Worm (Caenorhabditis elegans) whole organism, L3 larva: Measurements from ENCODE around the gene T28F3.8.

Experiments used
- ZK546.5 ChIP-seq: sonication (generic microtip); optimal IDR thresholded peaks from 2 replicates; lab custom pipeline; 2017; ENCODE audit warnings: missing biosample characterization, missing genetic modification characterization
- aly-2 ChIP-seq: fragments of 150-350 bp; optimal IDR thresholded peaks from 2 replicates; lab custom pipeline; 2014; ENCODE audit warnings: missing biosample characterization, missing genetic modification characterization
- ama-1 ChIP-seq: fragments of 150-350 bp; optimal IDR thresholded peaks from 2 replicates; lab custom pipeline; 2018
- ceh-28 ChIP-seq: fragments of 150-350 bp; optimal IDR thresholded peaks from 2 replicates; lab custom pipeline; 2014; ENCODE audit warnings: missing biosample characterization, missing genetic modification reagents, missing genetic modification characterization
- elt-3 ChIP-seq, 3 experiments: fragments of 150-350 bp in 1 of 3; sonication (generic microtip) in 2 of 3; optimal IDR thresholded peaks; 2 replicates in 2 of 3; 4 replicates in 1 of 3; lab custom pipeline; 2014 to 2017; ENCODE audit warnings: missing biosample characterization in 3 of 3, missing genetic modification characterization in 3 of 3
- lsy-12 ChIP-seq: sonication (generic microtip); optimal IDR thresholded peaks from 2 replicates; lab custom pipeline; 2016; ENCODE audit warnings: mild to moderate bottlenecking, missing genetic modification characterization, missing compliant biosample characterization
- nhr-28 ChIP-seq: fragments of 150-350 bp; optimal IDR thresholded peaks from 2 replicates; lab custom pipeline; 2014; ENCODE audit warnings: missing biosample characterization, missing genetic modification characterization
- snpc-4 ChIP-seq: fragments of 150-350 bp; optimal IDR thresholded peaks from 2 replicates; lab custom pipeline; 2014; ENCODE audit warnings: missing biosample characterization, missing genetic modification characterization
- tbx-2 ChIP-seq: sonication (generic microtip); optimal IDR thresholded peaks from 2 replicates; lab custom pipeline; 2016; ENCODE audit warnings: mild to moderate bottlenecking, missing genetic modification characterization, missing compliant biosample characterization
- unc-62 ChIP-seq: fragments of 150-350 bp; sonication (generic microtip); optimal IDR thresholded peaks from 4 replicates; lab custom pipeline; 2014; ENCODE audit warnings: missing biosample characterization, missing genetic modification reagents, missing genetic modification characterization
- zag-1 ChIP-seq: fragments of 150-350 bp; optimal IDR thresholded peaks from 2 replicates; lab custom pipeline; 2014; ENCODE audit warnings: missing biosample characterization, missing genetic modification characterization

ce11 chrIV:17277459-17278173 is 29.5 kb downstream of the T28F3.8 start:
- no peak for TF ChIP-seq snpc-4 (tag; lab: Kevin White, UChicago)
- TF ChIP-seq nhr-28 = no peak
- no peak for TF ChIP-seq lsy-12 (tag; lab: Kevin White, UChicago)
- no peak for TF ChIP-seq unc-62 (GFP tag; lab: Kevin White, UChicago)
- TF ChIP-seq aly-2 (tag; lab: Kevin White, UChicago) = no peak
- peak; percentile 10 for TF ChIP-seq ama-1
- no peak for TF ChIP-seq ZK546.5 (tag; lab: Kevin White, UChicago)
- TF ChIP-seq elt-3 (tag; optimal IDR thresholded peaks at IDR 0.05; lab: Kevin White, UChicago) = no peak
- no peak for TF ChIP-seq zag-1
- TF ChIP-seq ceh-28 (tag; lab: Kevin White, UChicago) = no peak
- TF ChIP-seq tbx-2 (tag; lab: Kevin White, UChicago) = no peak
